Fruit fly (Drosophila melanogaster) whole organism, wandering third instar larva: Measurements from ENCODE around the gene VhaM9.7-d.

ENCODE experiments used
- CG32264 ChIP-seq: fragments of 200-800 bp; sonication (Bioruptor generic); optimal IDR thresholded peaks from 2 replicates; lab custom pipeline; 2016; ENCODE audit warnings: missing biosample characterization, missing genetic modification characterization
- CG9705 ChIP-seq: fragments of 200-800 bp; sonication (Bioruptor generic); optimal IDR thresholded peaks from 2 replicates; lab custom pipeline; 2018; ENCODE audit warnings: missing biosample characterization, mild to moderate bottlenecking, missing genetic modification characterization
- CrebA ChIP-seq: fragments of 200-800 bp; sonication (Bioruptor generic); optimal IDR thresholded peaks from 2 replicates; lab custom pipeline; 2016; ENCODE audit warnings: missing biosample characterization, mild to moderate bottlenecking, missing genetic modification characterization, borderline replicate concordance
- Dfd ChIP-seq: fragments of >200 bp; optimal IDR thresholded peaks from 2 replicates; lab custom pipeline; 2017; ENCODE audit warnings: missing biosample characterization, missing genetic modification characterization
- Dif ChIP-seq: fragments of 200-275, 200-300 bp; sonication (Bioruptor generic); optimal IDR thresholded peaks from 2 replicates; lab custom pipeline; 2018; ENCODE audit warnings: missing biosample characterization, missing genetic modification characterization; ENCODE audit not compliant: partially characterized antibody
- GATAd ChIP-seq: sonication (Bioruptor generic); optimal IDR thresholded peaks from 2 replicates; lab custom pipeline; 2016; ENCODE audit warnings: missing biosample characterization, missing genetic modification characterization
- HLH106 ChIP-seq: fragments of 200-800 bp; optimal IDR thresholded peaks from 3 replicates; lab custom pipeline; 2019; ENCODE audit warnings: missing biosample characterization, mild to moderate bottlenecking, missing genetic modification characterization, moderate library complexity
- Hnf4 ChIP-seq: fragments of 200-800 bp; sonication (Bioruptor generic); optimal IDR thresholded peaks from 2 replicates; lab custom pipeline; 2016; ENCODE audit warnings: missing biosample characterization, mild to moderate bottlenecking, missing genetic modification characterization
- Hr78 ChIP-seq: fragments of >200 bp; optimal IDR thresholded peaks from 2 replicates; lab custom pipeline; 2017; ENCODE audit warnings: missing biosample characterization, missing genetic modification characterization
- Jra ChIP-seq: sonication (Bioruptor generic); optimal IDR thresholded peaks from 2 replicates; lab custom pipeline; 2016; ENCODE audit warnings: missing biosample characterization, missing genetic modification characterization
- Mio ChIP-seq: sonication (Bioruptor generic); optimal IDR thresholded peaks from 2 replicates; lab custom pipeline; 2016; ENCODE audit warnings: missing biosample characterization, missing genetic modification characterization
- Myc ChIP-seq: fragments of >200 bp; optimal IDR thresholded peaks from 2 replicates; lab custom pipeline; 2017
- OdsH ChIP-seq: fragments of 200-800 bp; sonication (Bioruptor generic); optimal IDR thresholded peaks from 2 replicates; lab custom pipeline; 2016; ENCODE audit warnings: missing biosample characterization, mild to moderate bottlenecking, missing genetic modification characterization
- Rel ChIP-seq, 2 experiments: fragments of 200-800 bp; sonication (Bioruptor generic) in 1 of 2; optimal IDR thresholded peaks; 2 replicates in 1 of 2; 3 replicates in 1 of 2; lab custom pipeline; 2016 to 2019; ENCODE audit warnings: mild to moderate bottlenecking in 2 of 2, missing biosample characterization in 2 of 2, missing genetic modification characterization in 2 of 2, moderate library complexity in 1 of 2
- Sp1 ChIP-seq: fragments of 200-800 bp; sonication (Bioruptor generic); optimal IDR thresholded peaks from 3 replicates; lab custom pipeline; 2019; ENCODE audit warnings: missing biosample characterization, mild to moderate bottlenecking, missing genetic modification characterization, moderate library complexity
- Vsx2 ChIP-seq: fragments of 200-300, 225-300 bp; sonication (Bioruptor generic); optimal IDR thresholded peaks from 2 replicates; lab custom pipeline; 2018; ENCODE audit warnings: missing biosample characterization, missing genetic modification characterization; ENCODE audit not compliant: partially characterized antibody
- br ChIP-seq: fragments of 200-800 bp; sonication (Bioruptor generic); optimal IDR thresholded peaks from 2 replicates; lab custom pipeline; 2016; ENCODE audit warnings: missing biosample characterization, missing genetic modification characterization
- brk ChIP-seq: fragments of 200-800 bp; sonication (Bioruptor generic); optimal IDR thresholded peaks from 2 replicates; lab custom pipeline; 2016; ENCODE audit warnings: missing biosample characterization, mild to moderate bottlenecking, missing genetic modification characterization
- dl ChIP-seq, 2 experiments: fragments of 175-275, 200-275 bp in 1 of 2; fragments of 200-275 bp in 1 of 2; sonication (Bioruptor generic); optimal IDR thresholded peaks; lab custom pipeline; 2018; ENCODE audit warnings: mild to moderate bottlenecking in 2 of 2, missing biosample characterization in 2 of 2, missing genetic modification characterization in 2 of 2, moderate library complexity in 2 of 2; ENCODE audit not compliant: partially characterized antibody in 2 of 2, insufficient read depth in 1 of 2
- dmrt93B ChIP-seq: fragments of 200-800 bp; sonication (Bioruptor generic); optimal IDR thresholded peaks from 2 replicates; lab custom pipeline; 2018; ENCODE audit warnings: missing biosample characterization, mild to moderate bottlenecking, missing genetic modification characterization
- dsf ChIP-seq: sonication (Bioruptor generic); optimal IDR thresholded peaks from 2 replicates; lab custom pipeline; 2016; ENCODE audit warnings: missing biosample characterization, missing genetic modification characterization, borderline replicate concordance
- ey ChIP-seq: fragments of 200-800 bp; sonication (Bioruptor generic); optimal IDR thresholded peaks from 2 replicates; lab custom pipeline; 2016; ENCODE audit warnings: missing biosample characterization, missing genetic modification characterization
- foxo ChIP-seq, 2 experiments: fragments of 200-800 bp; sonication (Bioruptor generic); optimal IDR thresholded peaks; 2 replicates in 1 of 2; 3 replicates in 1 of 2; lab custom pipeline; 2016 to 2017; ENCODE audit warnings: missing biosample characterization in 2 of 2, missing genetic modification characterization in 2 of 2
- fru ChIP-seq: fragments of 200-800 bp; sonication (Bioruptor generic); optimal IDR thresholded peaks from 3 replicates; lab custom pipeline; 2016; ENCODE audit warnings: missing biosample characterization, mild to moderate bottlenecking, missing genetic modification characterization
- h ChIP-seq: fragments of 200-800 bp; sonication (Bioruptor generic); optimal IDR thresholded peaks from 3 replicates; lab custom pipeline; 2016; ENCODE audit warnings: missing biosample characterization, mild to moderate bottlenecking, missing genetic modification characterization
- jim ChIP-seq: fragments of 175-275, 200-325 bp; sonication (Bioruptor generic); optimal IDR thresholded peaks from 2 replicates; lab custom pipeline; 2016; ENCODE audit warnings: missing biosample characterization, mild to moderate bottlenecking, missing genetic modification characterization
- lola ChIP-seq: fragments of >200 bp; optimal IDR thresholded peaks from 2 replicates; lab custom pipeline; 2017; ENCODE audit warnings: missing biosample characterization, missing genetic modification characterization
- pan ChIP-seq: fragments of >200 bp; optimal IDR thresholded peaks from 2 replicates; lab custom pipeline; 2017
- psq ChIP-seq: fragments of 200-800 bp; sonication (Bioruptor generic); optimal IDR thresholded peaks from 3 replicates; lab custom pipeline; 2017; ENCODE audit warnings: missing biosample characterization, mild to moderate bottlenecking, missing genetic modification characterization, moderate library complexity
- rgr ChIP-seq: fragments of 200-800 bp; sonication (Bioruptor generic); optimal IDR thresholded peaks from 3 replicates; lab custom pipeline; 2016; ENCODE audit warnings: missing biosample characterization, mild to moderate bottlenecking, missing genetic modification characterization
- sv ChIP-seq: fragments of 200-800 bp; sonication (Bioruptor generic); optimal IDR thresholded peaks from 3 replicates; lab custom pipeline; 2016; ENCODE audit warnings: missing biosample characterization, missing genetic modification characterization
- tai ChIP-seq: sonication (Bioruptor generic); optimal IDR thresholded peaks from 2 replicates; lab custom pipeline; 2016; ENCODE audit warnings: missing biosample characterization, missing genetic modification characterization
- usp ChIP-seq: fragments of >200 bp; optimal IDR thresholded peaks from 2 replicates; lab custom pipeline; 2017; ENCODE audit warnings: missing biosample characterization, missing genetic modification characterization
- woc ChIP-seq: sonication (Bioruptor generic); optimal IDR thresholded peaks from 2 replicates; lab custom pipeline; 2016; ENCODE audit warnings: missing biosample characterization, mild to moderate bottlenecking, missing genetic modification characterization

The VhaM9.7-d gene

DNA sequence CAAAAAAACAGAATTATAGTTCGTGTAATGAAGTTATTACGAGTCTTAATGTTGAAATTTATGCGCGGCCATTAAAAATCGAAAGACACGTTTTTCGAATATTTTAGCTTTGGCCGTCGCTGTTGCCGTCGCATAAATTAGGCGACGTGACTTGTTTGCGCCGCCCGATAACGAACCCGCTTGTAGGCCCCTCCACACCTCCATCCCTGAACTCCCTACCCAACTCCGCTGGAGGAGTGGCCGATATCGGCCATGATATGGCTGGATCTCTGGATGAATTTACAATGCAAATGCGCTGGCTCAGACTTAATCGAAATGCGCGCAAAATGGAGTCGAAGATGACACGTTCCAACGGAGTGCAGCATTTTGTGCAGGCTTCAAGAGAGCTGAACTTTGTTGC is 20.6 kb upstream of the VhaM9.7-d start:
- TF ChIP-seq dl (GFP tag; optimal IDR thresholded peaks at IDR 0.05; lab: Kevin White, UChicago; ENCODE audit: insufficient read depth in 1 of 2, partially characterized antibody in 2 of 2) (no peak), CG9705 (no peak), jim (GFP tag; lab: Kevin White, UChicago) (no peak), Rel (GFP tag; optimal IDR thresholded peaks at IDR 0.05; lab: Kevin White, UChicago) (no peak), Rel (tag; optimal IDR thresholded peaks at IDR 0.05; lab: Kevin White, UChicago) (no peak), dmrt93B (no peak), psq (GFP tag; lab: Kevin White, UChicago) (no peak), Dfd (GFP tag; lab: Kevin White, UChicago) (no peak)

DNA sequence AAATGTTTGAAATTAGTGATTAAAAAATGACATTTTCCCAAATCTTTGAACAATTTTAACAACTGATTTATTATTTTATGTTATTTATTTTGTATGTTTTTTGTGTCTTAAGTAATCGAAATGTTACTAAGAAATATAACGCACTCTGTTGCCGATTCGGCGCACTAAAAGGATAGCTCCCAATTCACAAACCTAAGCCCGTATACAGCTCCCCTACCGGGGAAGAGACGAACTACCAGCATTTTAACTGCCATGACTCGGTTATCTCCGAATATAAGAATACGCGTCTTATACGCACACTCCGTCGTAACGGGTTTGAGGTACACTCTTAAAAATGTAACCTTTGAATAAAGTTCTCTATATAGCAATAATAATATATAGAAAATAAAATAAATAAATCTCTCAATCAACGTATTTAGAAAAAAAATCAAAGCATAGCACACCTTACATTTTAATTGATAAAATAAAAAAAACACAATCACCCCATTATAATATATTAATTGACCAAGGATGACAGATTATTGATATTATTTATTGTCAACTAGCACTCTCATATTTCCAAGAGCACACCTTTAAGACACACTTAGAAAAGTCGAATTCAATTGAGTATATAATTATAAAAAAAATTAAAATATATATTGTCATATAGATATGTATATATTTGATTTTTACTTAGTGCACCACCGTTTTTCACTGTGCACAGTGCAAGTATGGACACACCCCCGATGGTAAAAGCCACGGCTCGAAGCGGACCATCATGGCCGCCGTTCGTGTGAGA is 17.1 kb upstream of the VhaM9.7-d start:
- TF ChIP-seq Hnf4 (GFP tag; lab: Kevin White, UChicago) (no peak), tai (GFP tag; lab: Kevin White, UChicago) (no peak), Dif (GFP tag; lab: Kevin White, UChicago) (no peak), sv (GFP tag; lab: Kevin White, UChicago) (peak; percentile 29), Sp1 (GFP tag; lab: Kevin White, UChicago) (peak; percentile 81), Myc (lab: Kevin White, UChicago) (peak; percentile 87), foxo (GFP tag; optimal IDR thresholded peaks at IDR 0.05; lab: Kevin White, UChicago) (peak in 1 of 2 experiments; percentile 73), OdsH (GFP tag; lab: Kevin White, UChicago) (peak; percentile 75), fru (GFP tag; lab: Kevin White, UChicago) (peak; percentile 50), CrebA (GFP tag; lab: Kevin White, UChicago) (no peak), dmrt93B (peak; percentile 54), psq (GFP tag; lab: Kevin White, UChicago) (peak; percentile 71), Rel (GFP tag; optimal IDR thresholded peaks at IDR 0.05; lab: Kevin White, UChicago) (no peak), Rel (tag; optimal IDR thresholded peaks at IDR 0.05; lab: Kevin White, UChicago) (no peak), HLH106 (tag; lab: Kevin White, UChicago) (peak; percentile 75), br (GFP tag; lab: Kevin White, UChicago) (peak; percentile 17)

- no peak for TF ChIP-seq h (GFP tag; lab: Kevin White, UChicago)
- TF ChIP-seq Sp1 (GFP tag; lab: Kevin White, UChicago) = no peak
- TF ChIP-seq rgr = no peak
- no peak for TF ChIP-seq dsf
- no peak for TF ChIP-seq usp
- TF ChIP-seq jim (GFP tag; lab: Kevin White, UChicago) = no peak
Observed at dm6 chr3R:16960219-16960618, 14.8 kb upstream of the VhaM9.7-d start.

dm6 chr3R:16962303-16962702 is 12.7 kb upstream of the VhaM9.7-d start:
- TF ChIP-seq usp (no peak), rgr (no peak)

DNA sequence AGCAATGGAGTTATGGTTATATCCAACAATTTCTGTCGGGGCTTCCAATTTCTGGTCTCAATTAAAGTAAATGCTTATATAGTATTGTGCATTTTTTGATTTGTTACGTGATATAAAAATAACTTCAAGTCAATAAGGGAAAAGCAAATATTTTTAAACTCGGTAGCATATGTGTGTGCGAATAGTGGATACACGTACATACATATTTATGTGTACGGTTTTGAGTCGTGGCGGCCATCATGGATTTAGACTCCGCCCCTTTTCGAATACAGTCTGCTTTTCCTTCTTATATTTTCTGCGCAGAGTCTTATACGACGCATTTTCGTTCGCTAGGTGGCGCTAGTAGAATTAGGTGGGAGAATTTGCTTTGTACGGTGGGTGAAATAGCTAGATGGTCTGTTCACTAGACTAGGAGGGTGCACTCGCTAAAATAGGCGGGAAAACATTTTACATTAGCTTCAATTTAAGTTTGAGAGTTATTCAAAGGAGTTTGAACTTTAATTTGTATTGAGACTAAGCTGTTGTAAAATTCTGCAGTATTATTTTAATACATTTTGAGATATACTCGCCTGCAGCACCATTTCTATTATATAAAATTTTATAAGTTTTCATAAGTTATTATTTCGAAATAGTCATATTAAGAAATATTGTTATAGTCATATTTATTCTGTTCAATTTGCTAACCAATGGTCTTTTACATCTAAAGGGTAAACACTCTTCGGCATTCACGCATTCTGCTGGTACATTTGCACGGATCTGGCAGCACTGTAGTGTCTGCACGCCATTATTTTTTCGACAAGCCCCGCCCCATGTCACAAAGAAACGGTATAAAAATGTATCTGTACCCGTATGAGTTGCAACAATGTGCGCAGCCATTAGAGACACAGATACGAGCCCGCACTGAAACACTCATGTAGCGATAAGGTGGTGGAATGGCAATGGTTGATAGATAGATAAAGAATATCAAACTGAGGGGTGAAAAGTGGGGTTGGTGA is 5.3 kb upstream of the VhaM9.7-d start:
- TF ChIP-seq psq (GFP tag; lab: Kevin White, UChicago) (no peak), sv (GFP tag; lab: Kevin White, UChicago) (peak; percentile 38), CG32264 (GFP tag; lab: Kevin White, UChicago) (no peak), brk (GFP tag; lab: Kevin White, UChicago) (no peak), OdsH (GFP tag; lab: Kevin White, UChicago) (peak; percentile 35), Myc (lab: Kevin White, UChicago) (peak; percentile 93), HLH106 (tag; lab: Kevin White, UChicago) (peak; percentile 69), Rel (GFP tag; optimal IDR thresholded peaks at IDR 0.05; lab: Kevin White, UChicago) (no peak), Rel (tag; optimal IDR thresholded peaks at IDR 0.05; lab: Kevin White, UChicago) (no peak), fru (GFP tag; lab: Kevin White, UChicago) (no peak), dmrt93B (no peak), Hnf4 (GFP tag; lab: Kevin White, UChicago) (peak; percentile 14), rgr (no peak), Sp1 (GFP tag; lab: Kevin White, UChicago) (no peak), ey (GFP tag; lab: Kevin White, UChicago) (no peak), Dfd (GFP tag; lab: Kevin White, UChicago) (no peak), Jra (GFP tag; lab: Kevin White, UChicago) (no peak), woc (GFP tag; lab: Kevin White, UChicago) (peak; percentile 64), Vsx2 (peak; percentile 52), Mio (GFP tag; lab: Kevin White, UChicago) (no peak), dl (GFP tag; optimal IDR thresholded peaks at IDR 0.05; lab: Kevin White, UChicago; ENCODE audit: insufficient read depth in 1 of 2, partially characterized antibody in 2 of 2) (no peak), GATAd (GFP tag; lab: Kevin White, UChicago) (no peak), jim (GFP tag; lab: Kevin White, UChicago) (no peak), lola (no peak), foxo (GFP tag; optimal IDR thresholded peaks at IDR 0.05; lab: Kevin White, UChicago) (no peak), tai (GFP tag; lab: Kevin White, UChicago) (no peak), Hr78 (GFP tag; lab: Kevin White, UChicago) (no peak), dsf (no peak), pan (lab: Kevin White, UChicago) (no peak), br (GFP tag; lab: Kevin White, UChicago) (no peak)
